Worm (Caenorhabditis elegans) whole organism, L2 larva: ENCODE data around the gene ZK1236.5.

Experiments used
- R02D3.7 ChIP-seq: fragments of 150-350 bp; optimal IDR thresholded peaks from 2 replicates; lab custom pipeline; 2014; ENCODE audit warnings: missing biosample characterization, missing genetic modification characterization
- ama-1 ChIP-seq: fragments of 150-350 bp; optimal IDR thresholded peaks from 2 replicates; lab custom pipeline; 2018; ENCODE audit warnings: inconsistent platforms
- dmd-4 ChIP-seq: sonication (generic microtip); optimal IDR thresholded peaks from 2 replicates; lab custom pipeline; 2017; ENCODE audit warnings: missing biosample characterization, missing genetic modification characterization

DNA sequence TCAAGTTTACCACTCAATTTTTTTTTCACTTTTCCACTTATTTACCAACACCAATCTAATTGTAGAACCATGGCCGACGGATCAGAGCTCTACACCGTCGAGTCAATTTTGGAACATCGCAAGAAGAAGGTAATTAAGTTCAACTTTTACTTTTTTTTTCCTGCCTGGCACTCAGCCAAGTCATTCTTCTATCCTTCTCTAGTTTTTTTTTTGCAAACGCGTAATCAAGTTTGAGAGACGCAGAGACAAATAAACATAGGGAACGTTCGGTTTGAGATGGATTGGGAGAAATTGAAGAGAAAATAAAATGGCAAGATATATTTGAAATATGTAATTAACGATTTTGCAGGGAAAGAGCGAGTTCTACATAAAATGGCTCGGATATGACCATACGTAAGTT lies 5.7 kb downstream of the ZK1236.5 start, which contains the start of gene cec-1:
- TF ChIP-seq ama-1 (lab: Kevin White, UChicago) (no peak), dmd-4 (tag; lab: Kevin White, UChicago) (no peak), R02D3.7 (tag; lab: Kevin White, UChicago) (no peak)
